Worm (Caenorhabditis elegans) whole organism, L4/young adult: ENCODE results near the gene ceh-84.
"Not testable (repeated sequence)": the region's sequence is repeated elsewhere in the genome, so short reads cannot be mapped to it uniquely, and the experiment has no call there.

ENCODE experiments used
- W03F9.2 ChIP-seq: fragments of 150-350 bp; optimal IDR thresholded peaks from 2 replicates; lab custom pipeline; 2014; ENCODE audit warnings: missing biosample characterization, missing genetic modification characterization
- dao-5 ChIP-seq: sonication (generic microtip); optimal IDR thresholded peaks from 2 replicates; lab custom pipeline; 2016; ENCODE audit warnings: missing genotype, missing genetic modification characterization, moderate library complexity, missing compliant biosample characterization
- him-1 ChIP-seq: sonication (generic microtip); optimal IDR thresholded peaks from 2 replicates; lab custom pipeline; 2016; ENCODE audit warnings: missing genotype, missing genetic modification reagents, missing genetic modification characterization, missing compliant biosample characterization

- TF ChIP-seq dao-5, him-1, W03F9.2 (tag; lab: Kevin White, UChicago): not testable (repeated sequence)
Measured at ce11 chrII:2000720-2001119, at the start of gene ceh-84.
